Fruit fly (Drosophila melanogaster) S2 (cell line): ENCODE data around the gene CG31156.

ENCODE experiments used
- CG8478 ChIP-seq: fragments of >200 bp; optimal IDR thresholded peaks from 2 replicates; lab custom pipeline; 2018
- CTCF ChIP-seq, 2 experiments: fragments of >200 bp; optimal IDR thresholded peaks; 2 replicates each; lab custom pipeline; 2018

DNA sequence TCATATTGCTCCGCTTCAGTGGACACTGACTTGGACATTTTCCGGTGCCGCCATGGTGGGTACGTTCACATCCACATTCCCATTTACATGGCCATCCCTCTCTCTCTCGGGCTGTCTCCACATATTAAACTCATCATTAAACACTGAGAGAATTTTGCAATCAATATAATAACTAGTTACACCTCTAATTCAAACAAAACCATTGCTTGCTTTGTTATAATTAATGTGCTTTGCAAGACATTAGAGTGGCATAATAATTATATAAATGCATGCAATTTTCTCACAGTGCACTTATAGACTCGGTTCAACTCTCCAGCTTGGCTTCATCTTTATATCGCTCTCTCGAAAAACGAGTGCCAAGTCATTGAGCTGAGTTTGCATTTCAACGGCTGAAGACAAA is 11.3 kb upstream of the CG31156 start:
- TF ChIP-seq CTCF (optimal IDR thresholded peaks at IDR 0.05; lab: Kevin White, UChicago) = no peak
- no peak for TF ChIP-seq CG8478
